Worm (Caenorhabditis elegans) whole organism, midembryonic: ENCODE results near the gene F26F2.4.

ENCODE experiments used
- T22C8.4 ChIP-seq: fragments of 200-800 bp; sonication (Bioruptor generic); IDR thresholded peaks from 2 replicates; pipeline ENCODE4 v1.3.6; 2022; ENCODE audit warnings: missing genetic modification characterization, missing compliant biosample characterization
- cog-1 ChIP-seq: sonication (generic microtip); optimal IDR thresholded peaks from 2 replicates; lab custom pipeline; 2016; ENCODE audit warnings: missing genetic modification characterization, missing compliant biosample characterization
- flt-1 ChIP-seq: fragments of 200-800 bp; sonication (Bioruptor generic); IDR thresholded peaks from 2 replicates; pipeline ENCODE4 v1.3.6; 2022; ENCODE audit warnings: missing genetic modification characterization, missing compliant biosample characterization
- klf-2 ChIP-seq: fragments of 200-800 bp; sonication (Bioruptor generic); conservative IDR thresholded peaks from 2 replicates; pipeline ENCODE4 v1.3.6; 2022; ENCODE audit warnings: missing genetic modification reagents, missing genetic modification characterization, missing compliant biosample characterization
- med-1 ChIP-seq: sonication (generic microtip); optimal IDR thresholded peaks from 2 replicates; lab custom pipeline; 2017; ENCODE audit warnings: missing genetic modification characterization, mild to moderate bottlenecking, missing compliant biosample characterization, antibody characterized with exemption, missing genetic modification reagents; ENCODE audit not compliant: insufficient read depth
- ref-1 ChIP-seq: fragments of 200-800 bp; sonication (Bioruptor generic); conservative IDR thresholded peaks from 2 replicates; pipeline ENCODE4 v1.3.6; 2022; ENCODE audit warnings: missing genetic modification reagents, missing genetic modification characterization, missing compliant biosample characterization
- ztf-23 ChIP-seq: fragments of 200-800 bp; sonication (Bioruptor generic); IDR thresholded peaks from 2 replicates; pipeline ENCODE4 v1.3.6; 2022; ENCODE audit warnings: missing genetic modification reagents, missing genetic modification characterization, missing compliant biosample characterization
- ztf-29 ChIP-seq: fragments of 200-800 bp; sonication (Bioruptor generic); IDR thresholded peaks from 2 replicates; pipeline ENCODE4 v1.3.6; 2022; ENCODE audit warnings: missing genetic modification reagents, missing genetic modification characterization, missing compliant biosample characterization

- TF ChIP-seq ref-1 (GFP tag; lab: Robert Waterston, UW), result no peak
- no peak for TF ChIP-seq flt-1
- no peak for TF ChIP-seq klf-2 (GFP tag; lab: Robert Waterston, UW)
- no peak for TF ChIP-seq ztf-23 (GFP tag; lab: Robert Waterston, UW)
- TF ChIP-seq T22C8.4, result no peak
- TF ChIP-seq ztf-29 (GFP tag; lab: Robert Waterston, UW), result no peak
- TF ChIP-seq cog-1 (tag; lab: Kevin White, UChicago), result no peak
- TF ChIP-seq med-1, result no peak
Measured at ce11 chrV:20597076-20597475, 28.0 kb downstream of the F26F2.4 start, which contains the start of gene F46B3.1.
